Comparison of ENCODE assay signal across 1 fruit fly cellular context in the genomic region with DNA sequence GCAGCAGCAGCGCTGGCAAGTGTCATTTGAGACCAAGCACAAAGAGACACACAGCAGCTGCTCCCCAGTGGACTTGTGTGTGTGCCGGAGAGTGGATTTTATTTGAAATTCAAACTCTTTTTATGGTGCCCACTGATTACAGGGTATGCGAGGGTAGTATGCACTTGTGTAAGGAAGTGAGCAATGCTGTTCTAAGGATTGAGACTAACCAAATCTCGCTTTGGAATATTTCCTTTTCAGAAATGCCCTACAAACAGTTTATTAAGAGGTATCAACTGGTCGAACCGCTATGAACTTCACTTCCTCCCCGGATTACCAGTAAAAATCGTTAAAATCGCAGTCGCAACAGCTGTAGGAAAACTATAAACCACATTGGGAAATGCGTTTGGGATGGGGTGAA.
TF ChIP-seq lines count a peak whose summit lies in the region.

No protein-coding gene starts in this region.

TF ChIP-seq in whole organism, embryonic, 481 proteins besides CTCF, POLR2A, EP300 and RAD21 (continued from another document and continues in another):
- no peak for TF ChIP-seq D (optimal IDR thresholded peaks at IDR 0.05; lab: Kevin White, UChicago)
- TF ChIP-seq D (GFP tag; optimal IDR thresholded peaks at IDR 0.05; lab: Kevin White, UChicago): peak; percentile 94
- TF ChIP-seq CG15601 (tag; optimal IDR thresholded peaks at IDR 0.05; lab: Kevin White, UChicago): peak; percentile 85
- peak; percentile 95 for TF ChIP-seq Chrac-16 (GFP tag; optimal IDR thresholded peaks at IDR 0.05; lab: Kevin White, UChicago)
- TF ChIP-seq jigr1 (GFP tag; IDR thresholded peaks at IDR 0.05; lab: Robert Waterston, UW): peak; percentile 90
- peak; percentile 83 for TF ChIP-seq CG4707 (GFP tag; optimal IDR thresholded peaks at IDR 0.05; lab: Kevin White, UChicago)
- TF ChIP-seq CG1647 (GFP tag; optimal IDR thresholded peaks at IDR 0.05; lab: Kevin White, UChicago): peak; percentile 93
- peak; percentile 75 for TF ChIP-seq CG18619 (GFP tag; optimal IDR thresholded peaks at IDR 0.05; lab: Kevin White, UChicago)
- TF ChIP-seq nmo (GFP tag; optimal IDR thresholded peaks at IDR 0.05; lab: Kevin White, UChicago): peak; percentile 94
- TF ChIP-seq CG17186 (GFP tag; optimal IDR thresholded peaks at IDR 0.05; lab: Kevin White, UChicago): peak; percentile 80
- TF ChIP-seq Doc2 (GFP tag; IDR thresholded peaks at IDR 0.05; lab: Robert Waterston, UW): 0 out of 2 replicates have a peak, but pooled peaks have one; percentile 39
- no peak for TF ChIP-seq prd (optimal IDR thresholded peaks at IDR 0.05; lab: Kevin White, UChicago)
- peak; percentile 98 for TF ChIP-seq prd (GFP tag; IDR thresholded peaks at IDR 0.05; lab: Robert Waterston, UW)
- peak; percentile 92 for TF ChIP-seq tgo (GFP tag; IDR thresholded peaks at IDR 0.05; lab: Robert Waterston, UW)
- peak; percentile 88 for TF ChIP-seq CG11695 (GFP tag; IDR thresholded peaks at IDR 0.05; lab: Robert Waterston, UW)
- TF ChIP-seq Antp (GFP tag; optimal IDR thresholded peaks at IDR 0.05; lab: Kevin White, UChicago): peak; percentile 96
- peak; percentile 68 for TF ChIP-seq CG10147 (GFP tag; optimal IDR thresholded peaks at IDR 0.05; lab: Kevin White, UChicago)
- peak; percentile 96 for TF ChIP-seq Atf3 (GFP tag; optimal IDR thresholded peaks at IDR 0.05; lab: Kevin White, UChicago)
- peak; percentile 73 for TF ChIP-seq CG5180 (GFP tag; optimal IDR thresholded peaks at IDR 0.05; lab: Kevin White, UChicago)
- TF ChIP-seq unpg (GFP tag; optimal IDR thresholded peaks at IDR 0.05; lab: Kevin White, UChicago): peak; percentile 90
- TF ChIP-seq sna (GFP tag; IDR thresholded peaks at IDR 0.05; lab: Robert Waterston, UW; ENCODE audit: partially characterized antibody): no peak
- TF ChIP-seq Sin3A (optimal IDR thresholded peaks at IDR 0.05; lab: Kevin White, UChicago): no peak
- TF ChIP-seq CG6689 (GFP tag; IDR thresholded peaks at IDR 0.05; lab: Robert Waterston, UW): peak; percentile 94
- peak; percentile 33 for TF ChIP-seq CG17912 (GFP tag; optimal IDR thresholded peaks at IDR 0.05; lab: Kevin White, UChicago)
- TF ChIP-seq zen2 (GFP tag; IDR thresholded peaks at IDR 0.05; lab: Robert Waterston, UW; ENCODE audit: partially characterized antibody): no peak
- TF ChIP-seq CG16779 (GFP tag; IDR thresholded peaks at IDR 0.05; lab: Robert Waterston, UW): peak; percentile 84; the same call in 1 of the 2 replicates
- peak; percentile 95 for TF ChIP-seq fd96Cb (tag; optimal IDR thresholded peaks at IDR 0.05; lab: Kevin White, UChicago)
- TF ChIP-seq CG31388 (GFP tag; optimal IDR thresholded peaks at IDR 0.05; lab: Kevin White, UChicago): peak; percentile 87
- peak; percentile 51 for TF ChIP-seq CG18011 (GFP tag; optimal IDR thresholded peaks at IDR 0.05; lab: Kevin White, UChicago)
- TF ChIP-seq pzg (GFP tag; optimal IDR thresholded peaks at IDR 0.05; lab: Kevin White, UChicago): no peak
- no peak for TF ChIP-seq Tbp (GFP tag; optimal IDR thresholded peaks at IDR 0.05; lab: Kevin White, UChicago)
- peak; percentile 60 for TF ChIP-seq CG9932 (GFP tag; IDR thresholded peaks at IDR 0.05; lab: Robert Waterston, UW)
- peak; percentile 94 for TF ChIP-seq CG3726 (GFP tag; IDR thresholded peaks at IDR 0.05; lab: Robert Waterston, UW)
- TF ChIP-seq mam (GFP tag; optimal IDR thresholded peaks at IDR 0.05; lab: Kevin White, UChicago): peak; percentile 85
- TF ChIP-seq CG12769 (tag; optimal IDR thresholded peaks at IDR 0.05; lab: Kevin White, UChicago): peak; percentile 94
- peak; percentile 77 for TF ChIP-seq nerfin-1 (tag; optimal IDR thresholded peaks at IDR 0.05; lab: Kevin White, UChicago)
- peak; percentile 13 for TF ChIP-seq CG15514 (GFP tag; optimal IDR thresholded peaks at IDR 0.05; lab: Kevin White, UChicago)
- peak; percentile 96 for TF ChIP-seq ttk (GFP tag; IDR thresholded peaks at IDR 0.05; lab: Robert Waterston, UW)
- TF ChIP-seq gt (GFP tag; IDR thresholded peaks at IDR 0.05; lab: Robert Waterston, UW): peak; percentile 84
- TF ChIP-seq cad (GFP tag; optimal IDR thresholded peaks at IDR 0.05; lab: Kevin White, UChicago): no peak
- peak; percentile 90 for TF ChIP-seq esg (GFP tag; conservative IDR thresholded peaks at IDR 0.05; lab: Robert Waterston, UW)
- TF ChIP-seq kni (GFP tag; optimal IDR thresholded peaks at IDR 0.05; lab: Kevin White, UChicago): peak; percentile 70
- peak; percentile 85 for TF ChIP-seq kay (GFP tag; optimal IDR thresholded peaks at IDR 0.05; lab: Kevin White, UChicago)
- TF ChIP-seq Scr (GFP tag; IDR thresholded peaks at IDR 0.05; lab: Robert Waterston, UW; ENCODE audit: partially characterized antibody): no peak
- peak; percentile 62 for TF ChIP-seq CG7987 (GFP tag; optimal IDR thresholded peaks at IDR 0.05; lab: Kevin White, UChicago)
- TF ChIP-seq Dip3 (GFP tag; optimal IDR thresholded peaks at IDR 0.05; lab: Kevin White, UChicago): peak; percentile 71
- peak; percentile 86 for TF ChIP-seq D19A (tag; optimal IDR thresholded peaks at IDR 0.05; lab: Kevin White, UChicago)
- peak; percentile 88 for TF ChIP-seq en (GFP tag; optimal IDR thresholded peaks at IDR 0.05; lab: Kevin White, UChicago)
- peak; percentile 82 for TF ChIP-seq grau (tag; optimal IDR thresholded peaks at IDR 0.05; lab: Kevin White, UChicago)
- peak; percentile 62; the same call in 1 of the 2 replicates for TF ChIP-seq CG10321 (GFP tag; IDR thresholded peaks at IDR 0.05; lab: Robert Waterston, UW)
- TF ChIP-seq CG9797 (GFP tag; optimal IDR thresholded peaks at IDR 0.05; lab: Kevin White, UChicago): peak; percentile 23
- no peak for TF ChIP-seq chinmo (GFP tag; IDR thresholded peaks at IDR 0.05; lab: Robert Waterston, UW; ENCODE audit: partially characterized antibody)
- TF ChIP-seq CG18764 (GFP tag; optimal IDR thresholded peaks at IDR 0.05; lab: Kevin White, UChicago): peak; percentile 89
- TF ChIP-seq fru (optimal IDR thresholded peaks at IDR 0.05; lab: Kevin White, UChicago): no peak
- TF ChIP-seq vnd (GFP tag; IDR thresholded peaks at IDR 0.05; lab: Robert Waterston, UW; ENCODE audit: partially characterized antibody): no peak
- TF ChIP-seq CG1832 (GFP tag; optimal IDR thresholded peaks at IDR 0.05; lab: Kevin White, UChicago): no peak
- no peak for TF ChIP-seq CG13894 (tag; optimal IDR thresholded peaks at IDR 0.05; lab: Kevin White, UChicago)
- peak; percentile 92 for TF ChIP-seq ranshi (GFP tag; IDR thresholded peaks at IDR 0.05; lab: Robert Waterston, UW)
- peak; percentile 90 for TF ChIP-seq ewg (GFP tag; optimal IDR thresholded peaks at IDR 0.05; lab: Kevin White, UChicago)
- no peak for TF ChIP-seq B-H2 (GFP tag; optimal IDR thresholded peaks at IDR 0.05; lab: Kevin White, UChicago)
- no peak for TF ChIP-seq ash1 (GFP tag; optimal IDR thresholded peaks at IDR 0.05; lab: Kevin White, UChicago)
- peak in 1 of 2 experiments; percentile 81 for TF ChIP-seq Eip74EF (GFP tag; optimal IDR thresholded peaks at IDR 0.05; lab: Kevin White, UChicago)
- peak; percentile 91 for TF ChIP-seq E2f1 (GFP tag; IDR thresholded peaks at IDR 0.05; lab: Robert Waterston, UW)
- TF ChIP-seq Rx (GFP tag; IDR thresholded peaks at IDR 0.05; lab: Robert Waterston, UW): peak; percentile 94
- no peak for TF ChIP-seq CG6791 (GFP tag; IDR thresholded peaks at IDR 0.05; lab: Robert Waterston, UW; ENCODE audit: partially characterized antibody)
- TF ChIP-seq CG14050 (GFP tag; IDR thresholded peaks at IDR 0.05; lab: Robert Waterston, UW): peak; percentile 88
- TF ChIP-seq tap (tag; optimal IDR thresholded peaks at IDR 0.05; lab: Kevin White, UChicago): peak; percentile 80
- TF ChIP-seq Ets65A (GFP tag; lab: Kevin White, UChicago): peak; percentile 99
- TF ChIP-seq az2 (GFP tag; optimal IDR thresholded peaks at IDR 0.05; lab: Kevin White, UChicago): peak; percentile 97
- TF ChIP-seq grn (GFP tag; optimal IDR thresholded peaks at IDR 0.05; lab: Kevin White, UChicago): peak; percentile 28
- peak; percentile 88 for TF ChIP-seq da (GFP tag; optimal IDR thresholded peaks at IDR 0.05; lab: Kevin White, UChicago)
- TF ChIP-seq sqz (GFP tag; optimal IDR thresholded peaks at IDR 0.05; lab: Kevin White, UChicago): peak; percentile 54
- peak; percentile 87 for TF ChIP-seq CG33557 (GFP tag; optimal IDR thresholded peaks at IDR 0.05; lab: Kevin White, UChicago)
- peak; percentile 94 for TF ChIP-seq CG4820 (GFP tag; optimal IDR thresholded peaks at IDR 0.05; lab: Kevin White, UChicago)
- peak; percentile 92 for TF ChIP-seq CG2875 (GFP tag; optimal IDR thresholded peaks at IDR 0.05; lab: Kevin White, UChicago)
- TF ChIP-seq Med (GFP tag; lab: Kevin White, UChicago): peak; percentile 98
- peak; percentile 92 for TF ChIP-seq fd102C (GFP tag; optimal IDR thresholded peaks at IDR 0.05; lab: Kevin White, UChicago)
- no peak for TF ChIP-seq HLH4C (GFP tag; IDR thresholded peaks at IDR 0.05; lab: Robert Waterston, UW; ENCODE audit: partially characterized antibody)
- peak; percentile 93 for TF ChIP-seq shn (GFP tag; optimal IDR thresholded peaks at IDR 0.05; lab: Kevin White, UChicago)
- TF ChIP-seq CG10366 (GFP tag; IDR thresholded peaks at IDR 0.05; lab: Robert Waterston, UW): peak; percentile 92
- 0 out of 2 replicates have a peak, but pooled peaks have one; percentile 30 for TF ChIP-seq GATAe (GFP tag; conservative IDR thresholded peaks at IDR 0.05; lab: Robert Waterston, UW)
- peak; percentile 84 for TF ChIP-seq CG10267 (tag; optimal IDR thresholded peaks at IDR 0.05; lab: Kevin White, UChicago)
- TF ChIP-seq CG3838 (GFP tag; optimal IDR thresholded peaks at IDR 0.05; lab: Kevin White, UChicago): peak; percentile 78
- TF ChIP-seq CG4424 (GFP tag; optimal IDR thresholded peaks at IDR 0.05; lab: Kevin White, UChicago): peak; percentile 94
- peak; percentile 92 for TF ChIP-seq dysf (GFP tag; IDR thresholded peaks at IDR 0.05; lab: Robert Waterston, UW)
- TF ChIP-seq nom (GFP tag; optimal IDR thresholded peaks at IDR 0.05; lab: Kevin White, UChicago): no peak
- peak; percentile 92 for TF ChIP-seq CG9727 (GFP tag; optimal IDR thresholded peaks at IDR 0.05; lab: Kevin White, UChicago)
- peak; percentile 43; the same call in 1 of the 2 replicates for TF ChIP-seq al (GFP tag; IDR thresholded peaks at IDR 0.05; lab: Robert Waterston, UW)
- peak; percentile 75 for TF ChIP-seq klu (GFP tag; IDR thresholded peaks at IDR 0.05; lab: Robert Waterston, UW)
- peak; percentile 76 for TF ChIP-seq caup (GFP tag; optimal IDR thresholded peaks at IDR 0.05; lab: Kevin White, UChicago; ENCODE audit: severe bottlenecking)
- TF ChIP-seq tio (GFP tag; optimal IDR thresholded peaks at IDR 0.05; lab: Kevin White, UChicago): no peak
- peak; percentile 92 for TF ChIP-seq jing (GFP tag; optimal IDR thresholded peaks at IDR 0.05; lab: Kevin White, UChicago)
- TF ChIP-seq ken (GFP tag; IDR thresholded peaks at IDR 0.05; lab: Robert Waterston, UW): peak; percentile 96
- no peak for TF ChIP-seq mld (GFP tag; IDR thresholded peaks at IDR 0.05; lab: Robert Waterston, UW; ENCODE audit: partially characterized antibody)
- peak; percentile 96 for TF ChIP-seq NC2β (GFP tag; optimal IDR thresholded peaks at IDR 0.05; lab: Kevin White, UChicago)
- peak; percentile 92 for TF ChIP-seq Mrtf (GFP tag; IDR thresholded peaks at IDR 0.05; lab: Robert Waterston, UW)
- no peak for TF ChIP-seq gfzf (GFP tag; optimal IDR thresholded peaks at IDR 0.05; lab: Kevin White, UChicago)
- TF ChIP-seq fd64A (GFP tag; optimal IDR thresholded peaks at IDR 0.05; lab: Kevin White, UChicago): peak; percentile 80
- peak; percentile 92 for TF ChIP-seq CG3407 (GFP tag; optimal IDR thresholded peaks at IDR 0.05; lab: Kevin White, UChicago)
- peak; percentile 76; the same call in 1 of the 3 replicates for TF ChIP-seq CG6175 (GFP tag; IDR thresholded peaks at IDR 0.05; lab: Robert Waterston, UW)
- peak; percentile 93 for TF ChIP-seq CG14441 (GFP tag; IDR thresholded peaks at IDR 0.05; lab: Robert Waterston, UW)
- TF ChIP-seq scrt (GFP tag; optimal IDR thresholded peaks at IDR 0.05; lab: Kevin White, UChicago): peak; percentile 56
- TF ChIP-seq CG3065 (GFP tag; optimal IDR thresholded peaks at IDR 0.05; lab: Kevin White, UChicago): peak; percentile 88
- TF ChIP-seq lilli (GFP tag; optimal IDR thresholded peaks at IDR 0.05; lab: Kevin White, UChicago): peak; percentile 90
- peak; percentile 92 for TF ChIP-seq CG16815 (GFP tag; optimal IDR thresholded peaks at IDR 0.05; lab: Kevin White, UChicago)
- peak; percentile 80 for TF ChIP-seq CG4854 (GFP tag; optimal IDR thresholded peaks at IDR 0.05; lab: Kevin White, UChicago)
- TF ChIP-seq slbo (GFP tag; IDR thresholded peaks at IDR 0.05; lab: Robert Waterston, UW): peak; percentile 91
- TF ChIP-seq CG9609 (GFP tag; optimal IDR thresholded peaks at IDR 0.05; lab: Kevin White, UChicago): peak; percentile 96
- no peak for TF ChIP-seq ham (GFP tag; IDR thresholded peaks at IDR 0.05; lab: Robert Waterston, UW)
- peak; percentile 80 for TF ChIP-seq CG11696 (GFP tag; IDR thresholded peaks at IDR 0.05; lab: Robert Waterston, UW)
- TF ChIP-seq MTF-1 (GFP tag; optimal IDR thresholded peaks at IDR 0.05; lab: Kevin White, UChicago; ENCODE audit: borderline replicate concordance): peak; percentile 82
- TF ChIP-seq Elba2 (GFP tag; optimal IDR thresholded peaks at IDR 0.05; lab: Kevin White, UChicago): peak; percentile 49
- TF ChIP-seq CG12299 (tag; optimal IDR thresholded peaks at IDR 0.05; lab: Kevin White, UChicago): peak; percentile 66
- TF ChIP-seq dimm (GFP tag; IDR thresholded peaks at IDR 0.05; lab: Robert Waterston, UW): peak; percentile 90
- TF ChIP-seq sima (GFP tag; optimal IDR thresholded peaks at IDR 0.05; lab: Kevin White, UChicago): peak; percentile 54
- TF ChIP-seq CG7839 (tag; optimal IDR thresholded peaks at IDR 0.05; lab: Kevin White, UChicago): peak; percentile 92
- peak; percentile 74 for TF ChIP-seq fu2 (GFP tag; optimal IDR thresholded peaks at IDR 0.05; lab: Kevin White, UChicago)
- peak; percentile 71 for TF ChIP-seq CG9215 (GFP tag; IDR thresholded peaks at IDR 0.05; lab: Robert Waterston, UW)
- TF ChIP-seq sd (tag; optimal IDR thresholded peaks at IDR 0.05; lab: Kevin White, UChicago): peak; percentile 29
- TF ChIP-seq CG6272 (GFP tag; IDR thresholded peaks at IDR 0.05; lab: Robert Waterston, UW): peak; percentile 82
- TF ChIP-seq slou (GFP tag; optimal IDR thresholded peaks at IDR 0.05; lab: Kevin White, UChicago): peak; percentile 71
- TF ChIP-seq CG10959 (GFP tag; IDR thresholded peaks at IDR 0.05; lab: Robert Waterston, UW): peak; percentile 96
- TF ChIP-seq YL-1 (GFP tag; optimal IDR thresholded peaks at IDR 0.05; lab: Kevin White, UChicago): peak; percentile 3
- TF ChIP-seq Poxn (GFP tag; IDR thresholded peaks at IDR 0.05; lab: Robert Waterston, UW): no peak
- TF ChIP-seq peb (GFP tag; IDR thresholded peaks at IDR 0.05; lab: Robert Waterston, UW): peak; percentile 92
- TF ChIP-seq Dll (GFP tag; IDR thresholded peaks at IDR 0.05; lab: Robert Waterston, UW; ENCODE audit: partially characterized antibody): no peak
